Worm (Caenorhabditis elegans) whole organism, young adult: Measurements from ENCODE around the gene ZK84.1.
A peak's percentile ranks its signal among the peaks of the same experiment; 100 is the strongest.

Source experiments
- D2030.7 ChIP-seq: fragments of 200-800 bp; sonication (Bioruptor generic); IDR thresholded peaks from 2 replicates; pipeline ENCODE4 v1.3.6; 2022; ENCODE audit warnings: missing genetic modification reagents, missing genetic modification characterization, missing compliant biosample characterization
- F10E7.11 ChIP-seq: sonication (generic microtip); optimal IDR thresholded peaks from 2 replicates; lab custom pipeline; 2017; ENCODE audit warnings: mild to moderate bottlenecking, missing genetic modification characterization, moderate library complexity, missing compliant biosample characterization
- F52B5.7 ChIP-seq: sonication (generic microtip); optimal IDR thresholded peaks from 2 replicates; lab custom pipeline; 2016; ENCODE audit warnings: mild to moderate bottlenecking, missing genetic modification characterization, missing compliant biosample characterization
- F57C9.4 ChIP-seq: sonication (generic microtip); optimal IDR thresholded peaks from 2 replicates; lab custom pipeline; 2017; ENCODE audit warnings: mild to moderate bottlenecking, missing genetic modification characterization, missing compliant biosample characterization
- Y79H2A.3 ChIP-seq: fragments of 200-800 bp; sonication (Bioruptor generic); conservative IDR thresholded peaks from 2 replicates; pipeline ENCODE4 v1.3.6; 2022; ENCODE audit warnings: missing genetic modification reagents, missing genetic modification characterization, missing compliant biosample characterization
- ZK185.1 ChIP-seq: sonication (generic microtip); optimal IDR thresholded peaks from 2 replicates; lab custom pipeline; 2016; ENCODE audit warnings: mild to moderate bottlenecking, missing genetic modification characterization, missing compliant biosample characterization; ENCODE audit not compliant: poor library complexity, severe bottlenecking
- aptf-3 ChIP-seq: fragments of 200-800 bp; sonication (Bioruptor generic); IDR thresholded peaks from 2 replicates; pipeline ENCODE4 v1.3.6; 2022; ENCODE audit warnings: missing genetic modification characterization, missing compliant biosample characterization
- athp-1 ChIP-seq: sonication (generic microtip); optimal IDR thresholded peaks from 2 replicates; lab custom pipeline; 2017; ENCODE audit warnings: mild to moderate bottlenecking, missing genetic modification characterization, missing compliant biosample characterization
- attf-3 ChIP-seq: fragments of 200-800 bp; sonication (Bioruptor generic); conservative IDR thresholded peaks from 2 replicates; pipeline ENCODE4 v1.3.6; 2022; ENCODE audit warnings: missing genetic modification reagents, missing genetic modification characterization, missing compliant biosample characterization
- attf-5 ChIP-seq: fragments of 200-800 bp; sonication (Bioruptor generic); optimal IDR thresholded peaks from 2 replicates; lab custom pipeline; 2018; ENCODE audit warnings: mild to moderate bottlenecking, missing genetic modification characterization, missing compliant biosample characterization
- bed-1 ChIP-seq: fragments of 200-800 bp; sonication (Bioruptor generic); IDR thresholded peaks from 2 replicates; pipeline ENCODE4 v1.3.6; 2022; ENCODE audit warnings: missing genetic modification reagents, missing genetic modification characterization, missing compliant biosample characterization
- bed-2 ChIP-seq: fragments of 200-800 bp; sonication (Bioruptor generic); IDR thresholded peaks from 2 replicates; pipeline ENCODE4 v1.3.6; 2022; ENCODE audit warnings: missing genetic modification reagents, missing genetic modification characterization, missing compliant biosample characterization
- ceh-100 ChIP-seq: fragments of 200-800 bp; sonication (Bioruptor generic); IDR thresholded peaks from 2 replicates; pipeline ENCODE4 v1.3.6; 2022; ENCODE audit warnings: missing genetic modification reagents, missing genetic modification characterization, missing compliant biosample characterization
- ceh-58 ChIP-seq: fragments of 200-800 bp; sonication (Bioruptor generic); IDR thresholded peaks from 2 replicates; pipeline ENCODE4 v1.3.6; 2022; ENCODE audit warnings: missing genetic modification characterization, missing compliant biosample characterization
- efl-1 ChIP-seq: fragments of 150-350 bp; optimal IDR thresholded peaks from 2 replicates; lab custom pipeline; 2014; ENCODE audit warnings: missing biosample characterization, missing genetic modification reagents, missing genetic modification characterization
- madf-6 ChIP-seq: fragments of 200-800 bp; sonication (Bioruptor generic); IDR thresholded peaks from 2 replicates; pipeline ENCODE4 v1.3.6; 2022; ENCODE audit warnings: missing genetic modification reagents, missing genetic modification characterization, missing compliant biosample characterization
- madf-8 ChIP-seq: fragments of 200-800 bp; sonication (Bioruptor generic); conservative IDR thresholded peaks from 2 replicates; pipeline ENCODE4 v1.3.6; 2022; ENCODE audit warnings: missing genetic modification reagents, missing genetic modification characterization, missing compliant biosample characterization
- mel-28 ChIP-seq: sonication (generic microtip); optimal IDR thresholded peaks from 2 replicates; lab custom pipeline; 2016; ENCODE audit warnings: borderline replicate concordance, mild to moderate bottlenecking, missing genetic modification characterization, missing compliant biosample characterization
- nfya-1 ChIP-seq: sonication (generic microtip); optimal IDR thresholded peaks from 2 replicates; lab custom pipeline; 2017; ENCODE audit warnings: antibody characterized with exemption, missing compliant biosample characterization, missing genetic modification characterization, borderline replicate concordance; ENCODE audit not compliant: insufficient read depth
- nfyb-1 ChIP-seq: fragments of 200-800 bp; sonication (Bioruptor generic); IDR thresholded peaks from 2 replicates; pipeline ENCODE4 v1.3.6; 2022; ENCODE audit warnings: missing genetic modification reagents, missing genetic modification characterization, missing compliant biosample characterization
- nhr-179 ChIP-seq: sonication (generic microtip); optimal IDR thresholded peaks from 2 replicates; lab custom pipeline; 2016; ENCODE audit warnings: mild to moderate bottlenecking, missing genetic modification characterization, missing compliant biosample characterization
- nhr-27 ChIP-seq: fragments of 200-800 bp; sonication (Bioruptor generic); optimal IDR thresholded peaks from 2 replicates; lab custom pipeline; 2018; ENCODE audit warnings: mild to moderate bottlenecking, missing genetic modification characterization, moderate library complexity, missing compliant biosample characterization
- nhr-80 ChIP-seq: sonication (generic microtip); optimal IDR thresholded peaks from 2 replicates; lab custom pipeline; 2016; ENCODE audit warnings: missing genetic modification characterization, missing compliant biosample characterization
- rec-8 ChIP-seq, 2 experiments: sonication (generic microtip); optimal IDR thresholded peaks; 2 replicates each; lab custom pipeline; 2016; ENCODE audit warnings: mild to moderate bottlenecking in 2 of 2, missing genetic modification characterization in 2 of 2, missing genetic modification reagents in 2 of 2, missing genotype in 2 of 2, missing biosample characterization in 1 of 2, missing compliant biosample characterization in 1 of 2, moderate library complexity in 1 of 2
- repo-1 ChIP-seq: sonication (generic microtip); optimal IDR thresholded peaks from 2 replicates; lab custom pipeline; 2017; ENCODE audit warnings: mild to moderate bottlenecking, missing genetic modification characterization, missing compliant biosample characterization
- snpc-1.3 ChIP-seq: sonication (generic microtip); optimal IDR thresholded peaks from 2 replicates; lab custom pipeline; 2017; ENCODE audit warnings: missing genetic modification characterization, mild to moderate bottlenecking, missing compliant biosample characterization, antibody characterized with exemption, moderate library complexity, missing genotype, missing genetic modification reagents; ENCODE audit not compliant: insufficient read depth
- sptf-2 ChIP-seq: fragments of 200-800 bp; sonication (Bioruptor generic); optimal IDR thresholded peaks from 2 replicates; lab custom pipeline; 2018; ENCODE audit warnings: mild to moderate bottlenecking, missing genetic modification characterization, missing compliant biosample characterization
- tlf-1 ChIP-seq: fragments of 200-800 bp; sonication (Bioruptor generic); optimal IDR thresholded peaks from 2 replicates; lab custom pipeline; 2018; ENCODE audit warnings: mild to moderate bottlenecking, missing genetic modification characterization, missing compliant biosample characterization
- xnd-1 ChIP-seq: sonication (generic microtip); optimal IDR thresholded peaks from 2 replicates; lab custom pipeline; 2016; ENCODE audit warnings: missing genotype, missing genetic modification reagents, missing genetic modification characterization, missing compliant biosample characterization
- ztf-18 ChIP-seq: sonication (generic microtip); optimal IDR thresholded peaks from 2 replicates; lab custom pipeline; 2016; ENCODE audit warnings: missing genotype, mild to moderate bottlenecking, missing genetic modification characterization, missing compliant biosample characterization
- ztf-28 ChIP-seq: fragments of 200-800 bp; sonication (Bioruptor generic); IDR thresholded peaks from 2 replicates; pipeline ENCODE4 v1.3.6; 2022; ENCODE audit warnings: missing genetic modification reagents, missing genetic modification characterization, missing compliant biosample characterization

The ZK84.1 gene

ce11 chrII:6028594-6029141 lies 8.2 kb downstream of the ZK84.1 start (continued):
- no peak for TF ChIP-seq Y79H2A.3 (GFP tag; lab: Robert Waterston, UW)
- TF ChIP-seq nfya-1, result no peak
- TF ChIP-seq tlf-1 (GFP tag; lab: Kevin White, UChicago), result no peak

ce11 chrII:6031106-6031505 lies 10.7 kb downstream of the ZK84.1 start, which contains the start of gene frpr-16:
frpr-16 (minus strand) TSS chrII:6031206.
- no peak for TF ChIP-seq rec-8 (tag; optimal IDR thresholded peaks at IDR 0.05; lab: Kevin White, UChicago)
- TF ChIP-seq tlf-1 (GFP tag; lab: Kevin White, UChicago), result no peak
- no peak for TF ChIP-seq attf-5 (GFP tag; lab: Kevin White, UChicago)
- no peak for TF ChIP-seq ceh-100 (GFP tag; lab: Robert Waterston, UW)
- no peak for TF ChIP-seq nhr-80 (tag; lab: Kevin White, UChicago)
- TF ChIP-seq sptf-2 (GFP tag; lab: Kevin White, UChicago), result no peak
- no peak for TF ChIP-seq nfyb-1
- no peak for TF ChIP-seq attf-3 (GFP tag; lab: Robert Waterston, UW)
- no peak for TF ChIP-seq athp-1 (tag; lab: Kevin White, UChicago)
- TF ChIP-seq repo-1 (tag; lab: Kevin White, UChicago), result no peak

ce11 chrII:6043166-6043565 lies 22.7 kb downstream of the ZK84.1 start, which contains the start of gene R12C12.10:
R12C12.10 (minus strand) TSS chrII:6043266.
- TF ChIP-seq F52B5.7 (tag; lab: Kevin White, UChicago), result no peak
- no peak for TF ChIP-seq rec-8 (tag; optimal IDR thresholded peaks at IDR 0.05; lab: Kevin White, UChicago)
- TF ChIP-seq athp-1 (tag; lab: Kevin White, UChicago), result no peak
- no peak for TF ChIP-seq bed-2 (GFP tag; lab: Robert Waterston, UW)

ce11 chrII:6045048-6045447 lies 24.6 kb downstream of the ZK84.1 start, which contains the start of gene R12C12.5:
R12C12.5 (minus strand) TSS chrII:6045148.
- TF ChIP-seq snpc-1.3 (tag; lab: Kevin White, UChicago) (no peak), D2030.7 (GFP tag; lab: Robert Waterston, UW) (no peak), ztf-28 (no peak), athp-1 (tag; lab: Kevin White, UChicago) (no peak), xnd-1 (tag; lab: Kevin White, UChicago) (no peak), mel-28 (tag; lab: Kevin White, UChicago) (no peak), madf-8 (GFP tag; lab: Robert Waterston, UW) (0 out of 2 replicates have a peak, but pooled peaks have one; percentile 27), F57C9.4 (tag; lab: Kevin White, UChicago) (no peak), efl-1 (GFP tag; lab: Kevin White, UChicago) (peak; percentile 37), bed-1 (GFP tag; lab: Robert Waterston, UW) (no peak), ceh-58 (GFP tag; lab: Robert Waterston, UW) (no peak), ZK185.1 (tag; lab: Kevin White, UChicago) (no peak), F10E7.11 (no peak), nhr-27 (tag; lab: Kevin White, UChicago) (no peak)

- TF ChIP-seq aptf-3 (no peak), nhr-179 (tag; lab: Kevin White, UChicago) (no peak), madf-6 (GFP tag; lab: Robert Waterston, UW) (peak; percentile 36; the same call in 1 of the 2 replicates), ztf-18 (tag; lab: Kevin White, UChicago) (peak; percentile 60)
Measured at ce11 chrII:6046023-6046631, 25.7 kb downstream of the ZK84.1 start.
